Fruit fly (Drosophila melanogaster): ENCODE data around the gene Fur1.

The Fur1 gene

DNA sequence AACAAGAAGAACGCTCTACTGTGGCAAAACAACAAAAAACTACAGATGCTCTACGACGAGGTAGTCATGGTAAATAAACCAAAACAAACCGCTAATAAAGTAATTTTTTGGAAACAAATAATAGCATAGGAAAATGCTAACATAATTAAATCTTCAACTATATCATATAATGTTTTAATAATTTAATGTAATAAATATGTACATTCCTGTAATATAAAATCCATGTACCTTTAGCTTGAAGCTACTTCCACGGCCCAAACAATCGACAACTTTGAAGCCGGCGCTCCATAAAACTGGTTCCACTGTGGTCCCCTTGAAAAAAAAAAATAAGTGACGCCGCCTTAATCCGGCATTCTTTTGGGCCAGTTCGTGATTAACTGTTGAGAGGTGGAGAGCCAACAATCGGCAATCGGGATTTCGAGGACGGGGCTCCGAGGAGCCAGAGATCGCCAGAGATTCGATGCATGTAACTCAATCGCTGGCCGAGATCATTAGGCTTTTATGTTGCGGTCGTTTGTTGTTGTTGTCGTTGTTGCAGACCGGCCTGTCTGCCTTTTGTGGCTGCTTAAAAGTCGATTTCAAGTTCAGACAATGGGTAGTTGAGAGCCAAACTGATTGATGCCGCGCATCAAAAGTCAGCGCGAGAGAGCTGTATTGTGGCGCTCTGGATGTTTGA lies 10.1 kb downstream of the Fur1 start (continued):
- TF ChIP-seq CG6791 (GFP tag; IDR thresholded peaks at IDR 0.05; ENCODE audit: partially characterized antibody) = no peak
- no peak for TF ChIP-seq Bteb2 (GFP tag; optimal IDR thresholded peaks at IDR 0.05)
- TF ChIP-seq CG1647 (GFP tag; optimal IDR thresholded peaks at IDR 0.05) = no peak
- TF ChIP-seq scrt (GFP tag; optimal IDR thresholded peaks at IDR 0.05) = no peak
- no peak for TF ChIP-seq Hand (GFP tag; optimal IDR thresholded peaks at IDR 0.05)
- TF ChIP-seq CG10431 (GFP tag; optimal IDR thresholded peaks at IDR 0.05) = no peak
- no peak for TF ChIP-seq Optix (GFP tag; IDR thresholded peaks at IDR 0.05)
- no peak for TF ChIP-seq mld (GFP tag; IDR thresholded peaks at IDR 0.05; ENCODE audit: partially characterized antibody)
- TF ChIP-seq toy (GFP tag; IDR thresholded peaks at IDR 0.05) = no peak
- TF ChIP-seq ab (GFP tag; optimal IDR thresholded peaks at IDR 0.05) = no peak
- peak; percentile 46 for TF ChIP-seq CG17385 (GFP tag; optimal IDR thresholded peaks at IDR 0.05)
- no peak for TF ChIP-seq CG1024 (GFP tag; IDR thresholded peaks at IDR 0.05)
- no peak for TF ChIP-seq chn (GFP tag; optimal IDR thresholded peaks at IDR 0.05)
- TF ChIP-seq CG17328 (GFP tag; IDR thresholded peaks at IDR 0.05) = peak; percentile 15; the same call in 1 of the 2 replicates
- no peak for TF ChIP-seq CG4328 (GFP tag; optimal IDR thresholded peaks at IDR 0.05)
- no peak for TF ChIP-seq CG15479 (GFP tag; optimal IDR thresholded peaks at IDR 0.05)
- peak; percentile 31 for TF ChIP-seq nmo (GFP tag; optimal IDR thresholded peaks at IDR 0.05)
- peak; percentile 44 for TF ChIP-seq CG18262 (tag; optimal IDR thresholded peaks at IDR 0.05)
- no peak for TF ChIP-seq ems (GFP tag; optimal IDR thresholded peaks at IDR 0.05)
- TF ChIP-seq CG32532 (GFP tag; IDR thresholded peaks at IDR 0.05) = peak; percentile 83
- TF ChIP-seq Scr (GFP tag; IDR thresholded peaks at IDR 0.05; ENCODE audit: partially characterized antibody) = no peak
- TF ChIP-seq CG4730 (GFP tag; IDR thresholded peaks at IDR 0.05) = no peak
- no peak for TF ChIP-seq cas (GFP tag; IDR thresholded peaks at IDR 0.05)
- TF ChIP-seq MBD-R2 (GFP tag; IDR thresholded peaks at IDR 0.05) = peak; percentile 38; the same call in 1 of the 2 replicates
- TF ChIP-seq Xrp1 (GFP tag; IDR thresholded peaks at IDR 0.05) = peak; percentile 66; the same call in 1 of the 2 replicates
- TF ChIP-seq cg (GFP tag; optimal IDR thresholded peaks at IDR 0.05) = no peak
- no peak for TF ChIP-seq CG34376 (GFP tag; optimal IDR thresholded peaks at IDR 0.05)
- TF ChIP-seq phol (tag; optimal IDR thresholded peaks at IDR 0.05) = peak; percentile 32
- TF ChIP-seq CG18011 (GFP tag; optimal IDR thresholded peaks at IDR 0.05) = no peak
- no peak for TF ChIP-seq Ets97D (GFP tag; optimal IDR thresholded peaks at IDR 0.05)
- TF ChIP-seq CG10654 (GFP tag; optimal IDR thresholded peaks at IDR 0.05) = no peak
- TF ChIP-seq CG14710 (tag; optimal IDR thresholded peaks at IDR 0.05) = no peak
- no peak for TF ChIP-seq pnt (GFP tag; optimal IDR thresholded peaks at IDR 0.05)
- TF ChIP-seq Doc2 (GFP tag; IDR thresholded peaks at IDR 0.05) = no peak
- 0 out of 3 replicates have a peak, but pooled peaks have one; percentile 28 for TF ChIP-seq C15 (GFP tag; IDR thresholded peaks at IDR 0.05)
- TF ChIP-seq al (GFP tag; IDR thresholded peaks at IDR 0.05) = peak; percentile 77
- TF ChIP-seq dpn (GFP tag; optimal IDR thresholded peaks at IDR 0.05) = peak in 1 of 2 experiments; percentile 43
- peak; percentile 40 for TF ChIP-seq CG12769 (tag; optimal IDR thresholded peaks at IDR 0.05)
- no peak for TF ChIP-seq CG13894 (tag; optimal IDR thresholded peaks at IDR 0.05)
- TF ChIP-seq CG8359 (GFP tag; optimal IDR thresholded peaks at IDR 0.05; ENCODE audit: borderline replicate concordance) = no peak
- TF ChIP-seq CG6689 (GFP tag; IDR thresholded peaks at IDR 0.05) = peak; percentile 55
- TF ChIP-seq wdn (GFP tag; IDR thresholded peaks at IDR 0.05) = peak; percentile 44; the same call in 1 of the 2 replicates
- no peak for TF ChIP-seq Neu2 (GFP tag; optimal IDR thresholded peaks at IDR 0.05; ENCODE audit: borderline replicate concordance)
- TF ChIP-seq aop (GFP tag; IDR thresholded peaks at IDR 0.05) = no peak
- no peak for TF ChIP-seq stwl (tag; optimal IDR thresholded peaks at IDR 0.05)
- peak; percentile 63; the same call in 2 of the 3 replicates for TF ChIP-seq CG11093 (GFP tag; IDR thresholded peaks at IDR 0.05)
- TF ChIP-seq br (optimal IDR thresholded peaks at IDR 0.05) = no peak
- no peak for TF ChIP-seq her (GFP tag; optimal IDR thresholded peaks at IDR 0.05)
- no peak for TF ChIP-seq Myb (GFP tag; optimal IDR thresholded peaks at IDR 0.05)
- TF ChIP-seq CG16815 (GFP tag; optimal IDR thresholded peaks at IDR 0.05) = no peak
